Fruit fly (Drosophila melanogaster) whole organism, pupa: Measurements from ENCODE around the gene CG7950.

Experiments
- CG10348 ChIP-seq: fragments of 200-800 bp; sonication (Bioruptor generic); IDR thresholded peaks from 2 replicates; pipeline ENCODE4 v1.3.6; 2022; ENCODE audit warnings: missing biosample characterization, missing genetic modification characterization
- CG12605 ChIP-seq: fragments of 200-800 bp; sonication (Bioruptor generic); IDR thresholded peaks from 2 replicates; pipeline ENCODE4 v1.3.6; 2022; ENCODE audit warnings: missing biosample characterization, missing genetic modification characterization
- CG13204 ChIP-seq: fragments of 200-800 bp; sonication (Bioruptor generic); optimal IDR thresholded peaks from 2 replicates; lab custom pipeline; 2018; ENCODE audit warnings: missing biosample characterization, mild to moderate bottlenecking, missing genetic modification characterization, moderate library complexity
- CG14655 ChIP-seq: fragments of 200-800 bp; sonication (Bioruptor generic); optimal IDR thresholded peaks from 3 replicates; lab custom pipeline; 2017; ENCODE audit warnings: mild to moderate bottlenecking, missing biosample characterization, missing genetic modification reagents, missing genetic modification characterization
- CG15710 ChIP-seq: fragments of 200-800 bp; sonication (Bioruptor generic); optimal IDR thresholded peaks from 2 replicates; lab custom pipeline; 2018; ENCODE audit warnings: missing biosample characterization, mild to moderate bottlenecking, missing genetic modification characterization, moderate library complexity
- CG17806 ChIP-seq: fragments of 200-800 bp; sonication (Bioruptor generic); optimal IDR thresholded peaks from 2 replicates; lab custom pipeline; 2018; ENCODE audit warnings: missing biosample characterization, mild to moderate bottlenecking, missing genetic modification characterization, moderate library complexity
- CG32121 ChIP-seq: fragments of 200-800 bp; sonication (Bioruptor generic); IDR thresholded peaks from 2 replicates; pipeline ENCODE4 v1.3.6; 2022; ENCODE audit warnings: missing biosample characterization, missing genetic modification characterization
- CG34367 ChIP-seq: fragments of 200-800 bp; sonication (Bioruptor generic); optimal IDR thresholded peaks from 2 replicates; lab custom pipeline; 2018; ENCODE audit warnings: missing biosample characterization, mild to moderate bottlenecking, missing genetic modification characterization
- CG4496 ChIP-seq: fragments of 200-800 bp; sonication (Bioruptor generic); IDR thresholded peaks from 3 replicates; pipeline ENCODE4 v1.3.6; 2022; ENCODE audit warnings: missing biosample characterization, missing genetic modification characterization
- CG8159 ChIP-seq: fragments of 200-800 bp; sonication (Bioruptor generic); optimal IDR thresholded peaks from 3 replicates; lab custom pipeline; 2018; ENCODE audit warnings: missing biosample characterization, mild to moderate bottlenecking, missing genetic modification characterization, moderate library complexity
- CG8301 ChIP-seq: fragments of 200-800 bp; sonication (Bioruptor generic); optimal IDR thresholded peaks from 2 replicates; lab custom pipeline; 2018; ENCODE audit warnings: missing biosample characterization, mild to moderate bottlenecking, missing genetic modification characterization
- CG9948 ChIP-seq: fragments of 200-800 bp; sonication (Bioruptor generic); optimal IDR thresholded peaks from 2 replicates; lab custom pipeline; 2018; ENCODE audit warnings: missing biosample characterization, mild to moderate bottlenecking, missing genetic modification characterization, moderate library complexity
- D1 ChIP-seq: fragments of 200-800 bp; sonication (Bioruptor generic); optimal IDR thresholded peaks from 2 replicates; lab custom pipeline; 2018; ENCODE audit warnings: missing biosample characterization, mild to moderate bottlenecking, missing genetic modification characterization, moderate library complexity
- EcR ChIP-seq: fragments of 200-800 bp; sonication (Bioruptor generic); optimal IDR thresholded peaks from 3 replicates; lab custom pipeline; 2019; ENCODE audit warnings: missing biosample characterization, missing genetic modification characterization, mild to moderate bottlenecking, moderate library complexity, missing genetic modification reagents
- Ets98B ChIP-seq: fragments of 200-800 bp; sonication (Bioruptor generic); IDR thresholded peaks from 2 replicates; pipeline ENCODE4 v1.3.6; 2022; ENCODE audit warnings: missing biosample characterization, missing genetic modification characterization
- Pif1A ChIP-seq: fragments of 200-800 bp; sonication (Bioruptor generic); optimal IDR thresholded peaks from 3 replicates; lab custom pipeline; 2016; ENCODE audit warnings: missing biosample characterization, missing genetic modification characterization
- Pif1B ChIP-seq: fragments of 200-800 bp; sonication (Bioruptor generic); optimal IDR thresholded peaks from 3 replicates; lab custom pipeline; 2016; ENCODE audit warnings: missing biosample characterization, missing genetic modification characterization
- Snoo ChIP-seq: fragments of 200-800 bp; sonication (Bioruptor generic); optimal IDR thresholded peaks from 3 replicates; lab custom pipeline; 2017; ENCODE audit warnings: missing biosample characterization, mild to moderate bottlenecking, missing genetic modification characterization, inconsistent platforms
- fd96Ca ChIP-seq: fragments of 200-800 bp; sonication (Bioruptor generic); IDR thresholded peaks from 3 replicates; pipeline ENCODE4 v1.3.6; 2022; ENCODE audit warnings: missing biosample characterization, missing genetic modification characterization
- gl ChIP-seq: fragments of 200-800 bp; sonication (Bioruptor generic); optimal IDR thresholded peaks from 2 replicates; lab custom pipeline; 2018; ENCODE audit warnings: missing biosample characterization, mild to moderate bottlenecking, missing genetic modification characterization
- rn ChIP-seq: fragments of 200-800 bp; sonication (Bioruptor generic); IDR thresholded peaks from 2 replicates; pipeline ENCODE4 v1.3.6; 2022; ENCODE audit warnings: missing biosample characterization, missing genetic modification characterization

Gene CG7950

DNA sequence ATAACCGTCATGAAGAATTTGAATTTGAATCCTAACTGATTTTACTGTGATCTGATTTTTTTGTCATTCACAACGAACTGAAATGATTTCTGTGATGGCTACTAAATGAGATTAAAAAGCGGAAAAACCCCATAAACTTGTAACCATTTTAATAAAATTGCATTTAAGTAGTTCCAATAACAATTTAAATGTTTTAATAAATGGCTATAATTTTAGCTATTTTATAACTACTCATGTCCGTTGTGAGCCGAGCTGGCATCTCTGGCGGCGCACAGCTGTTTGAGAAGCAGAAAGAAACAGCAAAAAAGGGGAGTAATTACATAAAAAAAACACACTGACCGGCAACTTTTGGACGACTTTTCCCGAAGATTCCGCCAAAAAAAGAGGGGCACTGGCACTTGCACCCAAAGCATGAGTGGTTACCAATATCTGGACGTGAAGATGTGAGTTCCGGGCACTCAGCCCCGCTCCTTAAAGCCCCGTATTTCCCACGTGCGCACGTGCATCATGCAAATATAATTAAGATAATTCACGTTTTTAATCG is at the start of gene CG7950, which contains the start of gene Rpp14a:
TSS of gene CG7950 (plus strand) at position 268 of the 544 bp plus-strand sequence.
TSS of gene Rpp14a (plus strand) at position 268 of the 544 bp plus-strand sequence.
- TF ChIP-seq rn (GFP tag; lab: Robert Waterston, UW), result peak; percentile 73
- peak; percentile 64 for TF ChIP-seq CG9948 (tag; lab: Kevin White, UChicago)
- peak; percentile 82 for TF ChIP-seq CG34367 (tag; lab: Kevin White, UChicago)
- TF ChIP-seq CG17806 (tag; lab: Kevin White, UChicago), result peak; percentile 82
- peak; percentile 74 for TF ChIP-seq CG12605 (GFP tag; lab: Robert Waterston, UW)
- TF ChIP-seq Ets98B, result peak; percentile 86
- TF ChIP-seq fd96Ca (GFP tag; lab: Robert Waterston, UW), result peak; percentile 77; the same call in 2 of the 3 replicates
- peak; percentile 73 for TF ChIP-seq CG8301 (tag; lab: Kevin White, UChicago)
- no peak for TF ChIP-seq Pif1A
- peak; percentile 74 for TF ChIP-seq Snoo (tag; lab: Kevin White, UChicago)
- peak; percentile 77 for TF ChIP-seq CG8159 (tag; lab: Kevin White, UChicago)
- no peak for TF ChIP-seq EcR (GFP tag; lab: Kevin White, UChicago)
- no peak for TF ChIP-seq CG10348 (GFP tag; lab: Robert Waterston, UW)
- no peak for TF ChIP-seq CG14655 (GFP tag; lab: Kevin White, UChicago)
- TF ChIP-seq CG13204 (GFP tag; lab: Kevin White, UChicago), result no peak
- peak; percentile 61 for TF ChIP-seq gl
- peak; percentile 90 for TF ChIP-seq CG4496 (GFP tag; lab: Robert Waterston, UW)
- peak; percentile 83 for TF ChIP-seq CG15710 (tag; lab: Kevin White, UChicago)
- TF ChIP-seq D1 (tag; lab: Kevin White, UChicago), result no peak
- peak; percentile 85 for TF ChIP-seq CG32121
- TF ChIP-seq Pif1B (GFP tag; lab: Kevin White, UChicago), result no peak

DNA sequence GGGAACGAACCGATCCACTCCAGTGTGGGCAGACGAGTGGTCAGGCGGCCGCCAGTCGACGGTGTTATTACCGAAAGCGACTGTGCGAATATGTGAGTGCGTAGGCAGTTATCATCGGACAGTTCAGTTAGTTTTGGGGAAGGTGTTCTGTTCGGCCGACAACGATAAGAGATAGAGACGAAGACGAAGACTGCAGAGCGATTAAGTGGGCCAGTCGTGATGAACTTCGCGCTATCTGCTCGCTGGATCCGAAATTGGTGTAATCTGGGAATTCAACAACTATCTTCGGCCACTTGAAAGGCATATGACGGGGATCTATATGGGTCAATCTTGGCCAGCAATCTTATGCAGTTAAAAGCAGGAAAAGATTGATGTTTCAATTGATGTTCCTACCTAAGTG is 47.5 kb upstream of the CG7950 start, which contains the start of gene CG7912:
TSS of gene CG7912 (minus strand) at position 17 of the 400 bp plus-strand sequence.
- TF ChIP-seq CG4496 (GFP tag; lab: Robert Waterston, UW) (no peak), CG12605 (GFP tag; lab: Robert Waterston, UW) (no peak), CG8159 (tag; lab: Kevin White, UChicago) (no peak), fd96Ca (GFP tag; lab: Robert Waterston, UW) (no peak), CG13204 (GFP tag; lab: Kevin White, UChicago) (no peak)

DNA sequence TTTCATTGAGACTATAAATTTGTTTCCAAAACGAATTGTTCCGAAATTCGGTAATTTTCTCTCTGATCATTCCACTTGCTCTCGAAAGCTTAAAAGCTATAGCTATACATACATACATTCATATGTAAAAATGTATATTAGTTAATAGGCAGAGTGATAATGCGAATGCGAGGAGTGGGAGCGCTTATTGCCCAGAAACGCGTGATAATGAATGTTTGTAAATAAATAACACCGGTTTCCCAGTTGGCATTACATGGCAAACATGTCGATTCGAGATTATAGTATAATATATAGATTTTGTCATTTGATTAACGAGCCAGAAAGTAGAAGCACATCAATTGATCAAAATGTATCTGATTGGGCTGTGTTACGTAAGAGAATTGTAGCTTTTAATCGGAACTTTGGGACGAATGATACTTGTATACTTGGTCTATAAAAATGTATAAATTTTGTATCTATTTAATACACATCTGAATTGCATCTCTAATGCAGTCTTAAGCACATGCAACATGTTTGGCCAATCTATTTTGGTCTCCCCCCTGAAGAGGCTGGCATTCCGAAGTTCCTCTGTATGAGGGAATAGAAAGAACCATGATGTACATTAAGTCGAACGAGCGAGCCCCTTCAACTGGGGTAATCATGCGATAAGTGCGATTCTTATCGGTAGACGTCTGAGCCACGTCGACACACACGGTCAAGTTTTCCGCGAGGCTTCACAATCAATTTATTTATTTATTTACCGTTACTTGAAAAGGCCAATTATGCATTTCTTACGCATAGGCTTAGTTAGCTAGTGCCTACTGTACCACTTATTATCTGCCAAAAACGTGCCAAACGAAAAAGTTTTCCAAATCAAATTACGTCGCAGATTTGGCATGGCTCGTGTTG is 43.8 kb upstream of the CG7950 start:
- TF ChIP-seq CG15710 (tag; lab: Kevin White, UChicago), result no peak
- no peak for TF ChIP-seq EcR (GFP tag; lab: Kevin White, UChicago)
- no peak for TF ChIP-seq CG8159 (tag; lab: Kevin White, UChicago)
- TF ChIP-seq CG13204 (GFP tag; lab: Kevin White, UChicago), result no peak
- TF ChIP-seq CG32121, result peak; percentile 64
- TF ChIP-seq Snoo (tag; lab: Kevin White, UChicago), result no peak
- peak; percentile 68; the same call in 2 of the 3 replicates for TF ChIP-seq fd96Ca (GFP tag; lab: Robert Waterston, UW)
- peak; percentile 72 for TF ChIP-seq CG4496 (GFP tag; lab: Robert Waterston, UW)
- peak; percentile 38 for TF ChIP-seq CG8301 (tag; lab: Kevin White, UChicago)
- TF ChIP-seq Pif1B (GFP tag; lab: Kevin White, UChicago), result no peak
- TF ChIP-seq Ets98B, result peak; percentile 66; the same call in 1 of the 2 replicates
- no peak for TF ChIP-seq CG9948 (tag; lab: Kevin White, UChicago)
- no peak for TF ChIP-seq CG17806 (tag; lab: Kevin White, UChicago)
- TF ChIP-seq rn (GFP tag; lab: Robert Waterston, UW), result peak; percentile 32; the same call in 1 of the 2 replicates
- no peak for TF ChIP-seq CG34367 (tag; lab: Kevin White, UChicago)
- no peak for TF ChIP-seq gl
- TF ChIP-seq CG14655 (GFP tag; lab: Kevin White, UChicago), result peak; percentile 58
- no peak for TF ChIP-seq CG10348 (GFP tag; lab: Robert Waterston, UW)
- no peak for TF ChIP-seq CG12605 (GFP tag; lab: Robert Waterston, UW)
- no peak for TF ChIP-seq Pif1A
- TF ChIP-seq D1 (tag; lab: Kevin White, UChicago), result no peak

DNA sequence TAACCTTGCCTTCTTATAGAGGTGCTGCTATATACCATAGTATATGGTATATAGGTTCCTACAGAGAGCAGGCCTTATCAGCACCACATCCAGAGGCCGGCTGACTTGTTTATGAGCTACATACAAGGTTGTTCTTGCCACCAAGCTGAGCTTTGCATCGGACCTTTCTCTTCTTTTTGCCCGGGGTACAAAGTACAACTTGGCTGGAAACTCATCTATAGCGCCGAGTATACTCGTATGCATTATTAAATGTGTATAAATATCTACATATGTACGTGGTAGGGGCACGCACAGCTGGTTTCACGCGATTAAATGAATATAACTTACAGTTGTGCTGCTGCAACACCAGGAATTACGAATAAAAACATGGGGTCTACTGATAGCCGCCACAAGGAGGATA is 42.8 kb upstream of the CG7950 start:
- TF ChIP-seq CG9948 (tag; lab: Kevin White, UChicago) (no peak), CG32121 (no peak; the same call in 1 of the 2 replicates), CG14655 (GFP tag; lab: Kevin White, UChicago) (peak; percentile 58), CG8301 (tag; lab: Kevin White, UChicago) (peak; percentile 48), D1 (tag; lab: Kevin White, UChicago) (no peak), CG13204 (GFP tag; lab: Kevin White, UChicago) (peak; percentile 78), gl (peak; percentile 94), Ets98B (peak; percentile 77), CG10348 (GFP tag; lab: Robert Waterston, UW) (no peak), rn (GFP tag; lab: Robert Waterston, UW) (no peak), Pif1B (GFP tag; lab: Kevin White, UChicago) (peak; percentile 64), CG12605 (GFP tag; lab: Robert Waterston, UW) (peak; percentile 87), fd96Ca (GFP tag; lab: Robert Waterston, UW) (peak; percentile 39; the same call in 2 of the 3 replicates), CG17806 (tag; lab: Kevin White, UChicago) (peak; percentile 47), CG15710 (tag; lab: Kevin White, UChicago) (peak; percentile 18), Pif1A (peak; percentile 76), Snoo (tag; lab: Kevin White, UChicago) (peak; percentile 3), CG4496 (GFP tag; lab: Robert Waterston, UW) (peak; percentile 54; the same call in 1 of the 3 replicates), CG8159 (tag; lab: Kevin White, UChicago) (peak; percentile 40), CG34367 (tag; lab: Kevin White, UChicago) (peak; percentile 23)
